Fruit fly (Drosophila melanogaster): ENCODE measurements around the gene Mnt.

DNA sequence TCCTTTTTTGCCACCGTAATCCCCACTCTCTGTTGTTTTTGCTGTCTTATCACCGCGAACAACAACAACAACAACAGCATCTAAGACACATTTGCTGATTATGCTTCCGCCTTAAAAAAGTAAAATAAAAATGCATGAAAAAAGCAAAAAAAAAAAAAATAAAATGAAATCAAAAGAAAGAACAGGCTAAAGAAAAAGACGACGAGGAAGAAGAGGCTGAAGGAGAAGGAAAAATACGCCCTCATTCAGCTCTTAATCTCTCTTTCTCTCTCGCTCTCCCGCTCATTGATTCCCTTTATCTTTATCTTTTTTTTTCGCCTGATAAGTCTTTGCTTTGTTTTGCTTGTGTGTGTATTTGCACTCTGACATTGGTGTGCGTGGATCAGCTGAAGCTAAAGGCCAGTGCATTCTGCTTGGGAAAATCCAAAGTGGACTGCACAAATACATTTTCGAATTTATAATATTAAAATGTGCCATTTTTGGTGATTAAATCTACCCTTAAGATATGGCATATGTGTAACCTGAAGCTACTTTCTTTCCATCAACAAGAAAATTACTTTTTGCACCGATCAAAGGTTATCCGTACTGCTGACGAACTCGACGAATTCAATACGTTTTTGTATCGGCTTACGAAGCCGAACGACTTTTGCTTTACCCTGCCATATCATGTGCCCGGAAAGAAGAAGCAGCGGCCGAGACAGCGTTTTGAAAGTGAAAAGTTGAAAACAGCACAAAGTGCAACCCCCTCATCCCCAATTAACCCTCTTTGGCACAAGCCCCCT, 8.5 kb downstream of the Mnt start:
- TF ChIP-seq Mnt (GFP tag; optimal IDR thresholded peaks at IDR 0.05) (no peak), CG7045 (GFP tag; optimal IDR thresholded peaks at IDR 0.05) (no peak), CG14711 (tag; optimal IDR thresholded peaks at IDR 0.05) (no peak), pad (GFP tag; optimal IDR thresholded peaks at IDR 0.05) (peak; percentile 41), Hr96 (GFP tag; optimal IDR thresholded peaks at IDR 0.05) (no peak), CG7101 (tag; optimal IDR thresholded peaks at IDR 0.05) (no peak), kay (GFP tag; ENCODE audit: borderline replicate concordance) (peak; percentile 80), bab1 (GFP tag; optimal IDR thresholded peaks at IDR 0.05) (peak; percentile 4), toe (GFP tag; optimal IDR thresholded peaks at IDR 0.05) (no peak), Crg-1 (GFP tag; optimal IDR thresholded peaks at IDR 0.05) (no peak), tj (GFP tag; optimal IDR thresholded peaks at IDR 0.05) (peak; percentile 86), CG12768 (GFP tag; optimal IDR thresholded peaks at IDR 0.05) (no peak), cnc (optimal IDR thresholded peaks at IDR 0.05) (no peak)
